Worm (Caenorhabditis elegans) whole organism, young adult: Measurements from ENCODE around the gene mltn-1.

Experiments used
- B0019.2 ChIP-seq: fragments of 200-800 bp; sonication (Bioruptor generic); conservative IDR thresholded peaks from 2 replicates; pipeline ENCODE4 v1.3.6; 2022; ENCODE audit warnings: missing genetic modification reagents, missing genetic modification characterization, missing compliant biosample characterization
- B0336.3 ChIP-seq: fragments of 200-800 bp; sonication (Bioruptor generic); IDR thresholded peaks from 2 replicates; pipeline ENCODE4 v1.3.6; 2022; ENCODE audit warnings: missing genetic modification characterization, missing compliant biosample characterization
- D2030.7 ChIP-seq: fragments of 200-800 bp; sonication (Bioruptor generic); IDR thresholded peaks from 2 replicates; pipeline ENCODE4 v1.3.6; 2022; ENCODE audit warnings: missing genetic modification reagents, missing genetic modification characterization, missing compliant biosample characterization
- F52B5.7 ChIP-seq: sonication (generic microtip); optimal IDR thresholded peaks from 2 replicates; lab custom pipeline; 2016; ENCODE audit warnings: mild to moderate bottlenecking, missing genetic modification characterization, missing compliant biosample characterization
- Y53F4B.3 ChIP-seq: fragments of 200-800 bp; sonication (Bioruptor generic); IDR thresholded peaks from 2 replicates; pipeline ENCODE4 v1.3.6; 2022; ENCODE audit warnings: missing genetic modification reagents, missing genetic modification characterization, missing compliant biosample characterization
- Y56A3A.18 ChIP-seq: fragments of 200-800 bp; sonication (Bioruptor generic); IDR thresholded peaks from 2 replicates; pipeline ENCODE4 v1.3.6; 2022; ENCODE audit warnings: missing genetic modification reagents, missing genetic modification characterization, missing compliant biosample characterization
- Y95B8A.8 ChIP-seq: fragments of 200-800 bp; sonication (Bioruptor generic); IDR thresholded peaks from 2 replicates; pipeline ENCODE4 v1.3.6; 2022; ENCODE audit warnings: missing genetic modification reagents, missing genetic modification characterization, missing compliant biosample characterization
- akir-1 ChIP-seq: fragments of 200-800 bp; sonication (Bioruptor generic); optimal IDR thresholded peaks from 2 replicates; lab custom pipeline; 2018; ENCODE audit warnings: mild to moderate bottlenecking, missing genetic modification characterization, moderate library complexity, missing compliant biosample characterization
- aptf-2 ChIP-seq: fragments of 200-800 bp; sonication (Bioruptor generic); conservative IDR thresholded peaks from 2 replicates; pipeline ENCODE4 v1.3.6; 2022; ENCODE audit warnings: missing genetic modification reagents, missing genetic modification characterization, missing compliant biosample characterization
- atf-7 ChIP-seq: sonication (generic microtip); optimal IDR thresholded peaks from 2 replicates; lab custom pipeline; 2017; ENCODE audit warnings: mild to moderate bottlenecking, missing genetic modification characterization, missing compliant biosample characterization
- attf-5 ChIP-seq: fragments of 200-800 bp; sonication (Bioruptor generic); optimal IDR thresholded peaks from 2 replicates; lab custom pipeline; 2018; ENCODE audit warnings: mild to moderate bottlenecking, missing genetic modification characterization, missing compliant biosample characterization
- attf-6 ChIP-seq: fragments of 200-800 bp; sonication (Bioruptor generic); IDR thresholded peaks from 2 replicates; pipeline ENCODE4 v1.3.6; 2022; ENCODE audit warnings: missing genetic modification reagents, missing genetic modification characterization, missing compliant biosample characterization
- bed-1 ChIP-seq: fragments of 200-800 bp; sonication (Bioruptor generic); IDR thresholded peaks from 2 replicates; pipeline ENCODE4 v1.3.6; 2022; ENCODE audit warnings: missing genetic modification reagents, missing genetic modification characterization, missing compliant biosample characterization
- cebp-1 ChIP-seq, 2 experiments: fragments of 200-800 bp in 1 of 2; sonication (Bioruptor generic) in 1 of 2; sonication (generic microtip) in 1 of 2; IDR thresholded peaks in 1 of 2; optimal IDR thresholded peaks in 1 of 2; 2 replicates each; pipeline versions ENCODE4 v1.3.6 to Lab custom; 2017 to 2022; ENCODE audit warnings: missing compliant biosample characterization in 2 of 2, missing genetic modification characterization in 2 of 2, mild to moderate bottlenecking in 1 of 2, missing genetic modification reagents in 1 of 2, moderate library complexity in 1 of 2
- ceh-27 ChIP-seq: fragments of 200-800 bp; sonication (Bioruptor generic); optimal IDR thresholded peaks from 2 replicates; lab custom pipeline; 2018; ENCODE audit warnings: mild to moderate bottlenecking, missing genetic modification characterization, moderate library complexity, missing compliant biosample characterization
- ceh-58 ChIP-seq: fragments of 200-800 bp; sonication (Bioruptor generic); IDR thresholded peaks from 2 replicates; pipeline ENCODE4 v1.3.6; 2022; ENCODE audit warnings: missing genetic modification characterization, missing compliant biosample characterization
- die-1 ChIP-seq: sonication (generic microtip); optimal IDR thresholded peaks from 2 replicates; lab custom pipeline; 2016; ENCODE audit warnings: missing genotype, mild to moderate bottlenecking, missing genetic modification characterization, missing compliant biosample characterization
- dox-1 ChIP-seq: fragments of 200-800 bp; sonication (Bioruptor generic); IDR thresholded peaks from 2 replicates; pipeline ENCODE4 v1.3.6; 2022; ENCODE audit warnings: missing genetic modification reagents, missing genetic modification characterization, missing compliant biosample characterization
- egrh-3 ChIP-seq: fragments of 200-800 bp; sonication (Bioruptor generic); IDR thresholded peaks from 2 replicates; pipeline ENCODE4 v1.3.6; 2022; ENCODE audit warnings: missing genetic modification reagents, missing genetic modification characterization, missing compliant biosample characterization
- fkh-3 ChIP-seq: sonication (generic microtip); optimal IDR thresholded peaks from 2 replicates; lab custom pipeline; 2016; ENCODE audit warnings: mild to moderate bottlenecking, missing genetic modification characterization, missing compliant biosample characterization
- gei-17 ChIP-seq: fragments of 200-800 bp; sonication (Bioruptor generic); optimal IDR thresholded peaks from 2 replicates; lab custom pipeline; 2018; ENCODE audit warnings: mild to moderate bottlenecking, missing genetic modification characterization, missing compliant biosample characterization
- hmg-20 ChIP-seq: fragments of 200-800 bp; sonication (Bioruptor generic); IDR thresholded peaks from 2 replicates; pipeline ENCODE4 v1.3.6; 2022; ENCODE audit warnings: missing genetic modification reagents, missing genetic modification characterization, missing compliant biosample characterization
- lag-1 ChIP-seq: fragments of 200-800 bp; sonication (Bioruptor generic); IDR thresholded peaks from 2 replicates; pipeline ENCODE4 v1.3.6; 2022; ENCODE audit warnings: missing genetic modification reagents, missing genetic modification characterization, missing compliant biosample characterization
- let-526 ChIP-seq: fragments of 200-800 bp; sonication (Bioruptor generic); IDR thresholded peaks from 2 replicates; pipeline ENCODE4 v1.3.6; 2022; ENCODE audit warnings: missing genetic modification reagents, missing genetic modification characterization, missing compliant biosample characterization
- let-607 ChIP-seq, 2 experiments: fragments of 200-800 bp in 1 of 2; sonication (Bioruptor generic) in 1 of 2; sonication (generic microtip) in 1 of 2; optimal IDR thresholded peaks; 2 replicates each; lab custom pipeline; 2016 to 2018; ENCODE audit warnings: mild to moderate bottlenecking in 2 of 2, missing compliant biosample characterization in 2 of 2, missing genetic modification characterization in 2 of 2, moderate library complexity in 2 of 2, missing genotype in 1 of 2
- lin-54 ChIP-seq: fragments of 200-800 bp; sonication (Bioruptor generic); optimal IDR thresholded peaks from 2 replicates; lab custom pipeline; 2018; ENCODE audit warnings: mild to moderate bottlenecking, missing genetic modification characterization, missing compliant biosample characterization
- mcd-1 ChIP-seq: fragments of 200-800 bp; sonication (Bioruptor generic); IDR thresholded peaks from 2 replicates; pipeline ENCODE4 v1.3.6; 2022; ENCODE audit warnings: missing genetic modification reagents, missing genetic modification characterization, missing compliant biosample characterization
- mes-4 ChIP-seq: sonication (generic microtip); optimal IDR thresholded peaks from 2 replicates; lab custom pipeline; 2016; ENCODE audit warnings: missing genotype, missing genetic modification characterization, missing compliant biosample characterization
- nhr-80 ChIP-seq: sonication (generic microtip); optimal IDR thresholded peaks from 2 replicates; lab custom pipeline; 2016; ENCODE audit warnings: missing genetic modification characterization, missing compliant biosample characterization
- pbrm-1 ChIP-seq: fragments of 200-800 bp; sonication (Bioruptor generic); IDR thresholded peaks from 2 replicates; pipeline ENCODE4 v1.3.6; 2022; ENCODE audit warnings: missing genetic modification reagents, missing genetic modification characterization, missing compliant biosample characterization
- rcor-1 ChIP-seq: fragments of 200-800 bp; sonication (Bioruptor generic); IDR thresholded peaks from 2 replicates; pipeline ENCODE4 v1.3.6; 2022; ENCODE audit warnings: missing genetic modification reagents, missing genetic modification characterization, missing compliant biosample characterization
- sdz-38 ChIP-seq: sonication (generic microtip); optimal IDR thresholded peaks from 2 replicates; lab custom pipeline; 2016; ENCODE audit warnings: missing genotype, missing genetic modification characterization, missing compliant biosample characterization
- sea-2 ChIP-seq: fragments of 200-800 bp; sonication (Bioruptor generic); IDR thresholded peaks from 2 replicates; pipeline ENCODE4 v1.3.6; 2022; ENCODE audit warnings: missing genetic modification characterization, missing compliant biosample characterization
- tlf-1 ChIP-seq: fragments of 200-800 bp; sonication (Bioruptor generic); optimal IDR thresholded peaks from 2 replicates; lab custom pipeline; 2018; ENCODE audit warnings: mild to moderate bottlenecking, missing genetic modification characterization, missing compliant biosample characterization
- xnd-1 ChIP-seq: sonication (generic microtip); optimal IDR thresholded peaks from 2 replicates; lab custom pipeline; 2016; ENCODE audit warnings: missing genotype, missing genetic modification reagents, missing genetic modification characterization, missing compliant biosample characterization
- zfh-2 ChIP-seq: fragments of 200-800 bp; sonication (Bioruptor generic); conservative IDR thresholded peaks from 2 replicates; pipeline ENCODE4 v1.3.6; 2022; ENCODE audit warnings: missing genetic modification reagents, missing genetic modification characterization, missing compliant biosample characterization
- ztf-3 ChIP-seq: fragments of 200-800 bp; sonication (Bioruptor generic); optimal IDR thresholded peaks from 2 replicates; lab custom pipeline; 2018; ENCODE audit warnings: mild to moderate bottlenecking, missing genetic modification characterization, missing compliant biosample characterization

The mltn-1 gene

ce11 chrII:13181465-13181864, 36.4 kb upstream of the mltn-1 start, which contains the start of gene W09H1.1 (continued):
- TF ChIP-seq Y53F4B.3 (GFP tag; lab: Robert Waterston, UW) (no peak), mes-4 (tag; lab: Kevin White, UChicago) (no peak), pbrm-1 (GFP tag; lab: Robert Waterston, UW) (no peak)

- TF ChIP-seq zfh-2 (GFP tag; lab: Robert Waterston, UW) (peak; percentile 67; the same call in 1 of the 2 replicates), Y56A3A.18 (GFP tag; lab: Robert Waterston, UW) (no peak), egrh-3 (GFP tag; lab: Robert Waterston, UW) (peak; percentile 16; the same call in 1 of the 2 replicates)
Measured at ce11 chrII:13174435-13174834, 29.4 kb upstream of the mltn-1 start.

ce11 chrII:13170696-13171095, 25.7 kb upstream of the mltn-1 start:
- TF ChIP-seq aptf-2 = no peak
- TF ChIP-seq egrh-3 (GFP tag; lab: Robert Waterston, UW) = peak; percentile 48; the same call in 1 of the 2 replicates
- peak; percentile 67; the same call in 1 of the 2 replicates for TF ChIP-seq zfh-2 (GFP tag; lab: Robert Waterston, UW)

- TF ChIP-seq ceh-58 (GFP tag; lab: Robert Waterston, UW) (no peak), xnd-1 (tag; lab: Kevin White, UChicago) (no peak), B0019.2 (GFP tag; lab: Robert Waterston, UW) (no peak), cebp-1 (GFP tag; IDR thresholded peaks at IDR 0.05; lab: Robert Waterston, UW) (no peak), cebp-1 (tag; optimal IDR thresholded peaks at IDR 0.05; lab: Kevin White, UChicago) (peak; percentile 38)
Measured at ce11 chrII:13167493-13167892, 22.5 kb upstream of the mltn-1 start.

- TF ChIP-seq B0336.3 (GFP tag; lab: Robert Waterston, UW) (0 out of 2 replicates have a peak, but pooled peaks have one; percentile 19), mcd-1 (peak; percentile 23; the same call in 1 of the 2 replicates), attf-5 (peak; percentile 51), cebp-1 (GFP tag; IDR thresholded peaks at IDR 0.05; lab: Robert Waterston, UW) (no peak), cebp-1 (tag; optimal IDR thresholded peaks at IDR 0.05; lab: Kevin White, UChicago) (peak; percentile 55), ztf-3 (no peak), nhr-80 (tag; lab: Kevin White, UChicago) (peak; percentile 73), B0019.2 (GFP tag; lab: Robert Waterston, UW) (no peak), let-607 (tag; optimal IDR thresholded peaks at IDR 0.05; lab: Kevin White, UChicago) (no peak), dox-1 (GFP tag; lab: Robert Waterston, UW) (0 out of 2 replicates have a peak, but pooled peaks have one; percentile 27)
Measured at ce11 chrII:13165683-13166259, 20.7 kb upstream of the mltn-1 start, which contains the start of gene moe-3. moe-3 (minus strand) TSS chrII:13165733.

ce11 chrII:13164062-13164461, 19.0 kb upstream of the mltn-1 start:
- TF ChIP-seq lin-54 = no peak
- no peak for TF ChIP-seq bed-1 (GFP tag; lab: Robert Waterston, UW)
- peak; percentile 6 for TF ChIP-seq attf-5
- TF ChIP-seq ceh-58 (GFP tag; lab: Robert Waterston, UW) = no peak
- TF ChIP-seq die-1 (tag; lab: Kevin White, UChicago) = no peak
- TF ChIP-seq gei-17 (GFP tag; lab: Kevin White, UChicago) = no peak
- TF ChIP-seq let-526 (GFP tag; lab: Robert Waterston, UW) = no peak
- TF ChIP-seq Y95B8A.8 = no peak
- no peak for TF ChIP-seq xnd-1 (tag; lab: Kevin White, UChicago)

- TF ChIP-seq rcor-1 (GFP tag; lab: Robert Waterston, UW) (no peak), fkh-3 (tag; lab: Kevin White, UChicago) (no peak), lag-1 (GFP tag; lab: Robert Waterston, UW) (no peak), F52B5.7 (tag; lab: Kevin White, UChicago) (no peak), atf-7 (tag; lab: Kevin White, UChicago) (no peak), let-526 (GFP tag; lab: Robert Waterston, UW) (no peak), sdz-38 (tag; lab: Kevin White, UChicago) (no peak), D2030.7 (GFP tag; lab: Robert Waterston, UW) (no peak), attf-6 (GFP tag; lab: Robert Waterston, UW) (no peak), hmg-20 (GFP tag; lab: Robert Waterston, UW) (no peak), tlf-1 (GFP tag; lab: Kevin White, UChicago) (no peak), akir-1 (GFP tag; lab: Kevin White, UChicago) (no peak), sea-2 (no peak), ceh-27 (GFP tag; lab: Kevin White, UChicago) (no peak)
- TF ChIP-seq, all 124 proteins: peak for 0
Measured at ce11 chrII:13163009-13163408, 18.0 kb upstream of the mltn-1 start.
